Worm (Caenorhabditis elegans) whole organism, late embryonic: ENCODE measurements around the gene amt-1.

Experiments
- C38D4.7 ChIP-seq: fragments of 200-800 bp; sonication (Bioruptor generic); optimal IDR thresholded peaks from 2 replicates; lab custom pipeline; 2018; ENCODE audit warnings: mild to moderate bottlenecking, missing genetic modification characterization, moderate library complexity, missing compliant biosample characterization
- F13H6.1 ChIP-seq: sonication (generic microtip); optimal IDR thresholded peaks from 2 replicates; lab custom pipeline; 2016; ENCODE audit warnings: missing genetic modification characterization, missing compliant biosample characterization
- K02D7.2 ChIP-seq: sonication (generic microtip); optimal IDR thresholded peaks from 2 replicates; lab custom pipeline; 2017; ENCODE audit warnings: mild to moderate bottlenecking, missing genetic modification characterization, missing compliant biosample characterization
- K09A11.1 ChIP-seq: sonication (generic microtip); optimal IDR thresholded peaks from 2 replicates; lab custom pipeline; 2017; ENCODE audit warnings: antibody characterized with exemption, mild to moderate bottlenecking, missing genetic modification characterization, missing compliant biosample characterization; ENCODE audit not compliant: insufficient read depth
- Y22D7AL.16 ChIP-seq: sonication (generic microtip); optimal IDR thresholded peaks from 2 replicates; lab custom pipeline; 2016; ENCODE audit warnings: missing genetic modification characterization, missing compliant biosample characterization
- ahr-1 ChIP-seq: sonication (generic microtip); optimal IDR thresholded peaks from 2 replicates; lab custom pipeline; 2016; ENCODE audit warnings: missing genetic modification characterization, missing compliant biosample characterization
- ceh-14 ChIP-seq: sonication (generic microtip); optimal IDR thresholded peaks from 2 replicates; lab custom pipeline; 2016; ENCODE audit warnings: missing genotype, missing genetic modification characterization, missing compliant biosample characterization
- ceh-19 ChIP-seq: fragments of 200-800 bp; sonication (Bioruptor generic); optimal IDR thresholded peaks from 2 replicates; lab custom pipeline; 2018; ENCODE audit warnings: mild to moderate bottlenecking, missing genetic modification characterization, missing compliant biosample characterization
- ceh-2 ChIP-seq: sonication (generic microtip); optimal IDR thresholded peaks from 2 replicates; lab custom pipeline; 2016; ENCODE audit warnings: missing genotype, missing genetic modification characterization, missing compliant biosample characterization
- ceh-30 ChIP-seq: fragments of 150-350 bp; optimal IDR thresholded peaks from 2 replicates; lab custom pipeline; 2014; ENCODE audit warnings: missing biosample characterization, missing genetic modification characterization
- ceh-31 ChIP-seq: sonication (generic microtip); optimal IDR thresholded peaks from 2 replicates; lab custom pipeline; 2016; ENCODE audit warnings: missing genetic modification characterization, missing compliant biosample characterization
- ceh-34 ChIP-seq: sonication (generic microtip); optimal IDR thresholded peaks from 2 replicates; lab custom pipeline; 2016; ENCODE audit warnings: mild to moderate bottlenecking, missing genetic modification characterization, missing compliant biosample characterization
- ceh-45 ChIP-seq: fragments of 200-800 bp; sonication (Bioruptor generic); IDR thresholded peaks from 2 replicates; pipeline ENCODE4 v1.3.6; 2022; ENCODE audit warnings: missing genetic modification reagents, missing genetic modification characterization, missing compliant biosample characterization
- ceh-48 ChIP-seq: sonication (generic microtip); optimal IDR thresholded peaks from 2 replicates; lab custom pipeline; 2016; ENCODE audit warnings: missing genetic modification characterization, inconsistent platforms, missing compliant biosample characterization
- ceh-6 ChIP-seq: fragments of 200-800 bp; sonication (Bioruptor generic); optimal IDR thresholded peaks from 2 replicates; lab custom pipeline; 2018; ENCODE audit warnings: mild to moderate bottlenecking, missing genetic modification characterization, missing compliant biosample characterization
- che-1 ChIP-seq: sonication (generic microtip); optimal IDR thresholded peaks from 2 replicates; lab custom pipeline; 2016; ENCODE audit warnings: mild to moderate bottlenecking, missing genetic modification characterization, missing compliant biosample characterization
- dmd-4 ChIP-seq: sonication (generic microtip); optimal IDR thresholded peaks from 2 replicates; lab custom pipeline; 2016; ENCODE audit warnings: borderline replicate concordance, missing genetic modification characterization, missing compliant biosample characterization
- ets-4 ChIP-seq: sonication (generic microtip); optimal IDR thresholded peaks from 2 replicates; lab custom pipeline; 2016; ENCODE audit warnings: missing genetic modification characterization, missing compliant biosample characterization
- fax-1 ChIP-seq: sonication (generic microtip); optimal IDR thresholded peaks from 2 replicates; lab custom pipeline; 2016; ENCODE audit warnings: missing genotype, missing genetic modification characterization, missing compliant biosample characterization
- fkh-10 ChIP-seq: fragments of 150-350 bp; optimal IDR thresholded peaks from 2 replicates; lab custom pipeline; 2014; ENCODE audit warnings: missing biosample characterization, missing genetic modification reagents, missing genetic modification characterization
- gmeb-2 ChIP-seq: sonication (generic microtip); optimal IDR thresholded peaks from 2 replicates; lab custom pipeline; 2016; ENCODE audit warnings: missing genetic modification characterization, inconsistent platforms, missing compliant biosample characterization
- hlh-13 ChIP-seq: fragments of 200-800 bp; sonication (Bioruptor generic); optimal IDR thresholded peaks from 2 replicates; lab custom pipeline; 2018; ENCODE audit warnings: mild to moderate bottlenecking, missing genetic modification characterization, missing compliant biosample characterization
- hlh-30 ChIP-seq: sonication (generic microtip); optimal IDR thresholded peaks from 2 replicates; lab custom pipeline; 2017; ENCODE audit warnings: antibody characterized with exemption, missing genetic modification characterization, missing compliant biosample characterization; ENCODE audit not compliant: insufficient read depth
- hlh-8 ChIP-seq: sonication (generic microtip); optimal IDR thresholded peaks from 2 replicates; lab custom pipeline; 2016; ENCODE audit warnings: missing genotype, missing genetic modification characterization, missing compliant biosample characterization
- lin-11 ChIP-seq: fragments of 200-800 bp; sonication (Bioruptor generic); optimal IDR thresholded peaks from 2 replicates; lab custom pipeline; 2018; ENCODE audit warnings: mild to moderate bottlenecking, missing genetic modification characterization, missing compliant biosample characterization
- nfya-1 ChIP-seq: sonication (generic microtip); optimal IDR thresholded peaks from 2 replicates; lab custom pipeline; 2017; ENCODE audit warnings: missing genetic modification characterization, mild to moderate bottlenecking, missing compliant biosample characterization, antibody characterized with exemption, moderate library complexity
- npax-4 ChIP-seq: sonication (generic microtip); optimal IDR thresholded peaks from 2 replicates; lab custom pipeline; 2016; ENCODE audit warnings: missing genetic modification characterization, missing compliant biosample characterization
- pag-3 ChIP-seq: sonication (generic microtip); optimal IDR thresholded peaks from 2 replicates; lab custom pipeline; 2016; ENCODE audit warnings: missing compliant biosample characterization, missing genetic modification characterization, borderline replicate concordance
- pha-2 ChIP-seq: sonication (generic microtip); optimal IDR thresholded peaks from 2 replicates; lab custom pipeline; 2017; ENCODE audit warnings: mild to moderate bottlenecking, missing genetic modification characterization, missing compliant biosample characterization
- ref-2 ChIP-seq: sonication (generic microtip); optimal IDR thresholded peaks from 2 replicates; lab custom pipeline; 2016; ENCODE audit warnings: missing genetic modification characterization, missing compliant biosample characterization
- rnt-1 ChIP-seq: sonication (generic microtip); optimal IDR thresholded peaks from 2 replicates; lab custom pipeline; 2016; ENCODE audit warnings: missing genetic modification characterization, missing compliant biosample characterization
- sdc-2 ChIP-seq: sonication (generic microtip); optimal IDR thresholded peaks from 2 replicates; lab custom pipeline; 2016; ENCODE audit warnings: missing genotype, missing genetic modification characterization, missing compliant biosample characterization
- sox-2 ChIP-seq: fragments of 200-800 bp; sonication (Bioruptor generic); IDR thresholded peaks from 2 replicates; pipeline ENCODE4 v1.3.6; 2022; ENCODE audit warnings: missing genetic modification reagents, missing genetic modification characterization, missing compliant biosample characterization
- sox-4 ChIP-seq: sonication (generic microtip); optimal IDR thresholded peaks from 2 replicates; lab custom pipeline; 2017; ENCODE audit warnings: mild to moderate bottlenecking, missing genetic modification characterization, inconsistent platforms, missing compliant biosample characterization
- syd-9 ChIP-seq: sonication (generic microtip); optimal IDR thresholded peaks from 2 replicates; lab custom pipeline; 2016; ENCODE audit warnings: mild to moderate bottlenecking, missing genetic modification characterization, moderate library complexity, missing compliant biosample characterization
- tbx-2 ChIP-seq: sonication (generic microtip); optimal IDR thresholded peaks from 2 replicates; lab custom pipeline; 2016; ENCODE audit warnings: missing genetic modification characterization, missing compliant biosample characterization
- tbx-7 ChIP-seq: sonication (generic microtip); optimal IDR thresholded peaks from 2 replicates; lab custom pipeline; 2016; ENCODE audit warnings: missing genotype, missing genetic modification characterization, missing compliant biosample characterization
- ttx-3 ChIP-seq: sonication (generic microtip); optimal IDR thresholded peaks from 2 replicates; lab custom pipeline; 2016; ENCODE audit warnings: missing genetic modification reagents, missing genetic modification characterization, missing compliant biosample characterization
- unc-3 ChIP-seq, 2 experiments: fragments of 200-800 bp in 1 of 2; sonication (Bioruptor generic) in 1 of 2; sonication (generic microtip) in 1 of 2; conservative IDR thresholded peaks in 1 of 2; optimal IDR thresholded peaks in 1 of 2; 2 replicates each; pipeline versions ENCODE4 v1.3.6 to Lab custom; 2016 to 2022; ENCODE audit warnings: missing compliant biosample characterization in 2 of 2, missing genetic modification characterization in 2 of 2, missing genetic modification reagents in 1 of 2
- unc-42 ChIP-seq: sonication (generic microtip); optimal IDR thresholded peaks from 2 replicates; lab custom pipeline; 2016; ENCODE audit warnings: missing genotype, missing genetic modification characterization, missing compliant biosample characterization
- unc-55 ChIP-seq: sonication (generic microtip); optimal IDR thresholded peaks from 2 replicates; lab custom pipeline; 2017; ENCODE audit warnings: missing biosample characterization, missing genetic modification reagents, missing genetic modification characterization
- zip-5 ChIP-seq: sonication (generic microtip); optimal IDR thresholded peaks from 2 replicates; lab custom pipeline; 2016; ENCODE audit warnings: missing genetic modification characterization, missing compliant biosample characterization
- ztf-16 ChIP-seq: sonication (generic microtip); optimal IDR thresholded peaks from 2 replicates; lab custom pipeline; 2017; ENCODE audit warnings: missing genetic modification characterization, missing compliant biosample characterization

amt-1 gene

DNA sequence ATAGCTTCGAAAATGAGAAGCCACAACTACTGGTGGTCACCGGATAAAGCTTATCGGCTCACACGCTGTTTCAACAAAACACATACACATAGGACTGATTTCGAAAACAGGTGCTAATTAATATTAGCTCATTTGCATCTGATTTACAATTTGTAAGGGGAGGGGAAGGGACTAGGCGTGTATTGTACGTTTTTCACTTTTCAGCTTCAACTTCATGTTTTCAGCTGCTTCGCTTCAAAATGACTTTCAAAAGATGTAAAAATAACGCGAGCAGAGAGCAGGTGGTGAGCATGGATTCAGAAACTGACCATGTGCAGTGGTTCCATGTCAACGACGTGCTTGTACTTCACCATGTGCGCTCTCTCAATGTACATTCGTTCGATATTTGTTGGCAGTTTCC, 29.8 kb downstream of the amt-1 start:
- TF ChIP-seq ahr-1 (no peak), dmd-4 (no peak), fkh-10 (GFP tag; lab: Kevin White, UChicago) (no peak), pha-2 (no peak), K09A11.1 (tag; lab: Kevin White, UChicago) (no peak), syd-9 (no peak), nfya-1 (tag; lab: Kevin White, UChicago) (no peak), sdc-2 (tag; lab: Kevin White, UChicago) (no peak), ceh-30 (no peak), pag-3 (tag; lab: Kevin White, UChicago) (no peak), Y22D7AL.16 (tag; lab: Kevin White, UChicago) (no peak), tbx-2 (tag; lab: Kevin White, UChicago) (no peak), zip-5 (tag; lab: Kevin White, UChicago) (no peak), F13H6.1 (tag; lab: Kevin White, UChicago) (no peak)

DNA sequence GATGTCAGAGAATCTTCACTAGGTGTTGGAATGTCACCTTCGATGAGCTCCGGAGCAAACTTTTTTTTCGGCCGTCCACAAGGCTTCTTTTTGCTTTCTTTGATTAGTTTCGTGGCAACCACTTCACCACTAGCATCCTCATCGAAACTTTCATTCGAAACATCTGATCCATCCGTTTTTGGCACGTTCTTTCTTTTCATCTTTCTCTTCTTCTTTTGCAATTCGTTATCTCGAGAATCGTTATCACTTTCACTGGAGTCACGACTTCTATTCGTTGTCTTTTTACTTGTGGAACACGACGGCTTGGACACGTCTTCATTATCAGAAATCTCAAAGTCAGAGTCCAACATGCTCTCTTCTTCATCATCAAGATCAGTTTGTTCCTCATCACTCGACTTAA, 32.9 kb downstream of the amt-1 start:
- TF ChIP-seq ahr-1, result no peak
- TF ChIP-seq unc-3 (GFP tag; conservative IDR thresholded peaks at IDR 0.05; lab: Robert Waterston, UW), result no peak
- no peak for TF ChIP-seq unc-3 (tag; optimal IDR thresholded peaks at IDR 0.05; lab: Kevin White, UChicago)
- TF ChIP-seq ttx-3 (tag; lab: Kevin White, UChicago), result no peak
- no peak for TF ChIP-seq nfya-1 (tag; lab: Kevin White, UChicago)
- TF ChIP-seq rnt-1 (tag; lab: Kevin White, UChicago), result no peak
- no peak for TF ChIP-seq ceh-48 (tag; lab: Kevin White, UChicago)
- no peak for TF ChIP-seq tbx-7 (tag; lab: Kevin White, UChicago)
- TF ChIP-seq fax-1 (tag; lab: Kevin White, UChicago), result no peak

DNA sequence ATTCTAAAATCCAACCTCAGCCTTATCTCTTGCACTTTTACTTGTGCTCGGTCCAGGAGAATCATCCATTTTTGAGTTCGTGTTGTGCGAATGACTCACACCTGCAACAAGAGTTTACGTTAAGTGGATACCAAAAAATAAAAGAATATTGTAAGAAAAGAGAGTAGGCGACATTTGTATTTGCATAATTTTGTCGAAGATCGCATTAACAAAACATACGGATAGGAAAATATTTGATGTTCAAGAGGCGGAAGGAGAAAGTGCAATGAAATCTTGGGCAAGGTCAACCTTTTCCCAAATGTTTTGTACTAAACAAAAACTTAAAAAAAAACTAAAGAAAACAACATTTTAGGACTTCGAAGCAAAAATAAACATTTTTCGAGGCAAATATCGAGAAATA, 34.6 kb downstream of the amt-1 start, which contains the start of gene spat-3:
spat-3 (minus strand) TSS at position 101 of the 400 bp plus-strand sequence.
- TF ChIP-seq K02D7.2 (tag; lab: Kevin White, UChicago), result no peak
- no peak for TF ChIP-seq ceh-2 (tag; lab: Kevin White, UChicago)
- TF ChIP-seq ceh-19, result no peak
- no peak for TF ChIP-seq tbx-2 (tag; lab: Kevin White, UChicago)
- TF ChIP-seq syd-9, result no peak
- TF ChIP-seq npax-4 (tag; lab: Kevin White, UChicago), result no peak
- TF ChIP-seq ets-4 (tag; lab: Kevin White, UChicago), result no peak
- TF ChIP-seq pag-3 (tag; lab: Kevin White, UChicago), result no peak
- TF ChIP-seq ttx-3 (tag; lab: Kevin White, UChicago), result no peak
- no peak for TF ChIP-seq ceh-14
- TF ChIP-seq unc-42 (tag; lab: Kevin White, UChicago), result no peak
- TF ChIP-seq hlh-8 (tag; lab: Kevin White, UChicago), result no peak

DNA sequence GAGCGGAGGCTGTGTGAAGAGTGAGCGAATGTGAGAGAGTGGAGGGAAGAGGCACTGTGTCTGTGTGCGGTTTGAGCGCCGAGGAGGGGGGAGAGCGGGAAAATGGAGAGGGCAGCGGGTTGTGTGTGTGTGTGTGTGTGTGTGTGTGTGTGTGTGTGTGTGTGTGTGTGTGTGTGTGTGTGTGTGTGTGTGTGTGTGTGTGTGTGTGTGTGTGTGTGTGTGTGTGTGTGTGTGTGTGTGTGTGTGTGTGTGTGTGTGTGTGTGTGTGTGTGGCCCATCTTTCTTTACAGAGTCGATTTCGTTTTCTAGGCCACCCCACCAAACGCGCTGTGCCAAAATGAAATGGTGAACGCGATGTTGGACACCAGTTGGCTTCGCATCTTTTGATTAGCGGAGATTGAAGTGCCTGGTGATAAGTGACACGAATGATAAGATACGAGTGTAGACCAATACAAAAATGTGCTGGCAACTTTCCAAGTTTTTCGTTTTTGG, 35.2 kb downstream of the amt-1 start:
- TF ChIP-seq lin-11 (tag; lab: Kevin White, UChicago) (peak; percentile 51), ceh-6 (GFP tag; lab: Kevin White, UChicago) (peak; percentile 80), ztf-16 (peak; percentile 57), Y22D7AL.16 (tag; lab: Kevin White, UChicago) (peak; percentile 44), ceh-48 (tag; lab: Kevin White, UChicago) (peak; percentile 32), rnt-1 (tag; lab: Kevin White, UChicago) (peak; percentile 56), ceh-34 (tag; lab: Kevin White, UChicago) (peak; percentile 56), sox-4 (peak; percentile 73), ref-2 (tag; lab: Kevin White, UChicago) (peak; percentile 54), ceh-14 (peak; percentile 21), ceh-2 (tag; lab: Kevin White, UChicago) (peak; percentile 32), ahr-1 (peak; percentile 13), hlh-30 (peak; percentile 8), unc-55 (GFP tag; lab: Kevin White, UChicago) (peak; percentile 41), unc-42 (tag; lab: Kevin White, UChicago) (peak; percentile 72), sox-2 (peak; percentile 14; the same call in 1 of the 2 replicates), ceh-31 (peak; percentile 70), sdc-2 (tag; lab: Kevin White, UChicago) (peak; percentile 51), gmeb-2 (peak; percentile 73), tbx-2 (tag; lab: Kevin White, UChicago) (peak; percentile 53), pha-2 (peak; percentile 72), che-1 (tag; lab: Kevin White, UChicago) (peak; percentile 61), F13H6.1 (tag; lab: Kevin White, UChicago) (peak; percentile 39), hlh-13 (peak; percentile 9), ceh-45 (GFP tag; lab: Robert Waterston, UW) (0 out of 2 replicates have a peak, but pooled peaks have one; percentile 41), C38D4.7 (peak; percentile 63), nfya-1 (tag; lab: Kevin White, UChicago) (peak; percentile 48)
